Worm (Caenorhabditis elegans): ENCODE measurements around the gene fbxc-30.

- TF ChIP-seq unc-86 (tag; optimal IDR thresholded peaks at IDR 0.05) (no peak), lin-15B (tag; optimal IDR thresholded peaks at IDR 0.05) (no peak), ztf-11 (tag; optimal IDR thresholded peaks at IDR 0.05) (no peak), unc-62 (GFP tag; optimal IDR thresholded peaks at IDR 0.05) (no peak), fkh-10 (GFP tag; optimal IDR thresholded peaks at IDR 0.05) (no peak), elt-3 (tag; optimal IDR thresholded peaks at IDR 0.05) (no peak)
These were observed 49.1 kb upstream of the fbxc-30 start, which contains the start of gene fbxc-51 for ce11 chrII:868240-868864.
